Fruit fly (Drosophila melanogaster) whole organism, prepupa: ENCODE data around the gene CG13471.

ENCODE experiments used
- Blimp-1 ChIP-seq: fragments of 200-800 bp; sonication (Bioruptor generic); optimal IDR thresholded peaks from 3 replicates; lab custom pipeline; 2017; ENCODE audit warnings: missing biosample characterization, missing genetic modification characterization, mild to moderate bottlenecking, moderate library complexity, missing genetic modification reagents
- CG10631 ChIP-seq: fragments of 200-800 bp; sonication (Bioruptor generic); optimal IDR thresholded peaks from 2 replicates; lab custom pipeline; 2016; ENCODE audit warnings: missing biosample characterization, missing genetic modification characterization
- CG10669 ChIP-seq: fragments of 200-800 bp; sonication (Bioruptor generic); optimal IDR thresholded peaks from 3 replicates; lab custom pipeline; 2018; ENCODE audit warnings: missing biosample characterization, mild to moderate bottlenecking, missing genetic modification characterization, moderate library complexity
- CG11294 ChIP-seq: fragments of 200-800 bp; sonication (Bioruptor generic); IDR thresholded peaks from 2 replicates; pipeline ENCODE4 v1.3.6; 2022; ENCODE audit warnings: missing biosample characterization, missing genetic modification characterization
- CG11902 ChIP-seq: fragments of 200-800 bp; sonication (Bioruptor generic); optimal IDR thresholded peaks from 3 replicates; lab custom pipeline; 2016; ENCODE audit warnings: missing biosample characterization, missing genetic modification characterization
- CG1621 ChIP-seq: fragments of 200-800 bp; sonication (Bioruptor generic); optimal IDR thresholded peaks from 3 replicates; lab custom pipeline; 2018; ENCODE audit warnings: missing biosample characterization, mild to moderate bottlenecking, missing genetic modification characterization
- CG3032 ChIP-seq: fragments of 200-800 bp; optimal IDR thresholded peaks from 2 replicates; lab custom pipeline; 2019; ENCODE audit warnings: missing biosample characterization, mild to moderate bottlenecking, missing genetic modification characterization, moderate library complexity
- CG32006 ChIP-seq: fragments of 200-800 bp; sonication (Bioruptor generic); optimal IDR thresholded peaks from 3 replicates; lab custom pipeline; 2017; ENCODE audit warnings: missing biosample characterization, mild to moderate bottlenecking, missing genetic modification characterization
- CG3919 ChIP-seq: fragments of 200-800 bp; sonication (Bioruptor generic); optimal IDR thresholded peaks from 3 replicates; lab custom pipeline; 2016; ENCODE audit warnings: missing biosample characterization, missing genetic modification characterization
- CG6163 ChIP-seq: fragments of 200-800 bp; sonication (Bioruptor generic); IDR thresholded peaks from 3 replicates; pipeline ENCODE4 v1.3.6; 2022; ENCODE audit warnings: missing biosample characterization, missing genetic modification characterization
- CG6276 ChIP-seq: fragments of 200-800 bp; sonication (Bioruptor generic); optimal IDR thresholded peaks from 2 replicates; lab custom pipeline; 2017; ENCODE audit warnings: missing biosample characterization, mild to moderate bottlenecking, missing genetic modification characterization
- CG6792 ChIP-seq: fragments of 200-800 bp; sonication (Bioruptor generic); optimal IDR thresholded peaks from 3 replicates; lab custom pipeline; 2016; ENCODE audit warnings: missing biosample characterization, missing genetic modification characterization
- CG6854 ChIP-seq: fragments of 200-800 bp; sonication (Bioruptor generic); optimal IDR thresholded peaks from 2 replicates; lab custom pipeline; 2017; ENCODE audit warnings: missing biosample characterization, mild to moderate bottlenecking, missing genetic modification characterization
- CG8632 ChIP-seq: fragments of 200-800 bp; sonication (Bioruptor generic); optimal IDR thresholded peaks from 3 replicates; lab custom pipeline; 2016; ENCODE audit warnings: missing biosample characterization, missing genetic modification characterization
- Eip93F ChIP-seq: fragments of 200-800 bp; sonication (Bioruptor generic); optimal IDR thresholded peaks from 2 replicates; lab custom pipeline; 2016; ENCODE audit warnings: missing biosample characterization, mild to moderate bottlenecking, missing genetic modification characterization
- Ets21C ChIP-seq: fragments of 200-800 bp; sonication (Bioruptor generic); optimal IDR thresholded peaks from 3 replicates; lab custom pipeline; 2016; ENCODE audit warnings: missing biosample characterization, missing genetic modification characterization
- Ets96B ChIP-seq: fragments of 200-800 bp; optimal IDR thresholded peaks from 2 replicates; lab custom pipeline; 2019; ENCODE audit warnings: missing biosample characterization, mild to moderate bottlenecking, missing genetic modification characterization, moderate library complexity
- Gug ChIP-seq: fragments of 200-800 bp; sonication (Bioruptor generic); IDR thresholded peaks from 2 replicates; pipeline ENCODE4 v1.3.6; 2022; ENCODE audit warnings: missing biosample characterization, missing genetic modification characterization
- Hr38 ChIP-seq: sonication (Bioruptor generic); optimal IDR thresholded peaks from 2 replicates; lab custom pipeline; 2016; ENCODE audit warnings: missing biosample characterization, missing genetic modification characterization
- Hr4 ChIP-seq: fragments of 200-800 bp; sonication (Bioruptor generic); optimal IDR thresholded peaks from 3 replicates; lab custom pipeline; 2016; ENCODE audit warnings: missing biosample characterization, missing genetic modification characterization
- Sox102F ChIP-seq: fragments of 200-800 bp; sonication (Bioruptor generic); optimal IDR thresholded peaks from 2 replicates; lab custom pipeline; 2016; ENCODE audit warnings: missing biosample characterization, mild to moderate bottlenecking, missing genetic modification characterization
- Sox14 ChIP-seq: fragments of 200-800 bp; sonication (Bioruptor generic); optimal IDR thresholded peaks from 3 replicates; lab custom pipeline; 2016; ENCODE audit warnings: missing biosample characterization, missing genetic modification characterization
- Sox15 ChIP-seq: fragments of 200-800 bp; sonication (Bioruptor generic); optimal IDR thresholded peaks from 3 replicates; lab custom pipeline; 2016; ENCODE audit warnings: missing biosample characterization, missing genetic modification characterization
- achi ChIP-seq: fragments of 200-800 bp; sonication (Bioruptor generic); optimal IDR thresholded peaks from 3 replicates; lab custom pipeline; 2016; ENCODE audit warnings: missing biosample characterization, missing genetic modification characterization
- acj6 ChIP-seq: fragments of 200-800 bp; sonication (Bioruptor generic); optimal IDR thresholded peaks from 3 replicates; lab custom pipeline; 2016; ENCODE audit warnings: missing biosample characterization, missing genetic modification characterization
- cyc ChIP-seq: fragments of 200-800 bp; sonication (Bioruptor generic); optimal IDR thresholded peaks from 3 replicates; lab custom pipeline; 2016; ENCODE audit warnings: missing biosample characterization, missing genetic modification characterization
- dac ChIP-seq: fragments of 200-800 bp; sonication (Bioruptor generic); optimal IDR thresholded peaks from 2 replicates; lab custom pipeline; 2017; ENCODE audit warnings: missing biosample characterization, mild to moderate bottlenecking, missing genetic modification characterization
- dsx ChIP-seq: fragments of 200-800 bp; optimal IDR thresholded peaks from 3 replicates; lab custom pipeline; 2019; ENCODE audit warnings: missing biosample characterization, mild to moderate bottlenecking, missing genetic modification characterization, moderate library complexity; ENCODE audit not compliant: poor library complexity, severe bottlenecking
- eg ChIP-seq: fragments of 200-800 bp; sonication (Bioruptor generic); IDR thresholded peaks from 3 replicates; pipeline ENCODE4 v1.3.6; 2022; ENCODE audit warnings: missing biosample characterization, missing genetic modification characterization
- esn ChIP-seq: fragments of 200-800 bp; sonication (Bioruptor generic); optimal IDR thresholded peaks from 2 replicates; lab custom pipeline; 2016; ENCODE audit warnings: missing biosample characterization, mild to moderate bottlenecking, missing genetic modification characterization, moderate library complexity
- fd59A ChIP-seq: fragments of 200-800 bp; sonication (Bioruptor generic); optimal IDR thresholded peaks from 2 replicates; lab custom pipeline; 2017; ENCODE audit warnings: missing biosample characterization, mild to moderate bottlenecking, missing genetic modification characterization, missing genetic modification reagents
- fd85E ChIP-seq: fragments of 200-800 bp; sonication (Bioruptor generic); optimal IDR thresholded peaks from 3 replicates; lab custom pipeline; 2016; ENCODE audit warnings: missing biosample characterization, missing genetic modification characterization
- fkh ChIP-seq: fragments of 200-800 bp; sonication (Bioruptor generic); optimal IDR thresholded peaks from 3 replicates; lab custom pipeline; 2017; ENCODE audit warnings: missing biosample characterization, mild to moderate bottlenecking, missing genetic modification characterization, moderate library complexity
- lz ChIP-seq: fragments of 200-800 bp; sonication (Bioruptor generic); optimal IDR thresholded peaks from 3 replicates; lab custom pipeline; 2016; ENCODE audit warnings: missing biosample characterization, missing genetic modification characterization
- net ChIP-seq: fragments of 200-800 bp; sonication (Bioruptor generic); optimal IDR thresholded peaks from 3 replicates; lab custom pipeline; 2016; ENCODE audit warnings: missing biosample characterization, missing genetic modification characterization
- pdm3 ChIP-seq: fragments of 200-800 bp; sonication (Bioruptor generic); optimal IDR thresholded peaks from 3 replicates; lab custom pipeline; 2016; ENCODE audit warnings: missing biosample characterization, missing genetic modification characterization
- salr ChIP-seq, 2 experiments: fragments of 200-800 bp; sonication (Bioruptor generic); optimal IDR thresholded peaks; 3 replicates each; lab custom pipeline; 2016 to 2018; ENCODE audit warnings: missing biosample characterization in 2 of 2, missing genetic modification characterization in 2 of 2, mild to moderate bottlenecking in 1 of 2
- ss ChIP-seq, 2 experiments: fragments of 200-800 bp; sonication (Bioruptor generic); optimal IDR thresholded peaks; 2 replicates in 1 of 2; 3 replicates in 1 of 2; lab custom pipeline; 2017 to 2018; ENCODE audit warnings: mild to moderate bottlenecking in 2 of 2, missing biosample characterization in 2 of 2, missing genetic modification characterization in 2 of 2, moderate library complexity in 1 of 2
- svp ChIP-seq: fragments of 200-800 bp; sonication (Bioruptor generic); peaks from one replicate; lab custom pipeline; 2016; ENCODE audit warnings: missing biosample characterization, missing genetic modification characterization
- topi ChIP-seq: fragments of 200-800 bp; sonication (Bioruptor generic); optimal IDR thresholded peaks from 3 replicates; lab custom pipeline; 2016; ENCODE audit warnings: missing biosample characterization, missing genetic modification characterization
- vri ChIP-seq: fragments of 200-800 bp; sonication (Bioruptor generic); optimal IDR thresholded peaks from 3 replicates; lab custom pipeline; 2016; ENCODE audit warnings: missing biosample characterization, mild to moderate bottlenecking, missing genetic modification characterization

Gene CG13471

DNA sequence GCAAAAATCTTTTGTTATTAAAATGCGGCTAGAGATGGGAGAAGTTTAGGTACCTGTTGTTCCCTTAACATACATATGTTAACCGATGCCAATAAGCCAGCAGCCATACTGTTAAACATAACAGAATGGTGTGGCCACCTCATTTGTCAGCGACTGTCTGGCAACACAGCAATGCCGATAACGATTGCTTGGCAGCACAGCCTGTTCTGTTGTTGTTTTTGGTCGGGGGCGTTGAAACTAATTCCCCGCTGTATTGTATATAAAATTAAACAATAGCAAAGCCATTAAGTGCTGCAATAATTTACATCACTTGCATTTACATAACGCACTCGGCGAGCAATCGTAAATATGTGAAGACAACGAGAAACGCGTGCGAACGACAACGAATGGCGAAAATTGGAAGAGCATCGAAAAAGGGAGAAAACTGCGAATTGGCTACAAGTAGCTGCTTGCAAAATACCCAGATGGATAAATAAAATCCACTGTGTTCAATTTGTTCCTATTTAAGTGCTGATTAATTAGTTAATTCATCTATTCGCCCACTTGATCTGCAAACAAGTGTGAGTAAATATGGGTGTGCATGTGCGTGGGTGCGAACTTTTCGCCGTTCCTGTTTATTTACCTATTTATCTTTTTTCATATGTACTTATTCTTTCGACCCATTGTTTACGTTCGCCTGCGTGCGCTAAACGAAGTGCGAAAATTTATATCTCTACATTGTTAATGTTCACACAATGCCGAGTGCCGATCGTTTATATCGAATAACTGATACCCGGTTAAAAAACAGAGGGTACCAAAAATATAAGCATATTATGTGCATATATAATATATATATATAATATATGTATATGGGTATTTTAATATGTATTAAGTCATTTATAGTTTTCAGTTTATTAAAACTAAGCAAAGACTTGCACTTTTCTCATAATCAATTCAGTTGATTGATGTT, 28.8 kb upstream of the CG13471 start, which contains the start of the genes Tsen34 and Mgat4a:
TSS of gene Tsen34 (minus strand) at position 8 of the 949 bp plus-strand sequence.
TSS of gene Mgat4a (plus strand) at position 192 of the 949 bp plus-strand sequence.
- TF ChIP-seq CG32006 (GFP tag; lab: Kevin White, UChicago) (no peak), esn (peak; percentile 62), Hr4 (GFP tag; lab: Kevin White, UChicago) (no peak), Sox14 (peak; percentile 25), Ets21C (GFP tag; lab: Kevin White, UChicago) (peak; percentile 10), fkh (peak; percentile 97), Eip93F (GFP tag; lab: Kevin White, UChicago) (no peak), dsx (GFP tag; lab: Kevin White, UChicago) (no peak), fd59A (GFP tag; lab: Kevin White, UChicago) (no peak), net (GFP tag; lab: Kevin White, UChicago) (no peak), Blimp-1 (no peak), svp (peak; percentile 13), CG6792 (peak; percentile 48), Sox102F (GFP tag; lab: Kevin White, UChicago) (no peak), CG11902 (no peak), pdm3 (no peak), dac (GFP tag; lab: Kevin White, UChicago) (no peak), cyc (GFP tag; lab: Kevin White, UChicago) (peak; percentile 7), CG6276 (GFP tag; lab: Kevin White, UChicago) (no peak), CG8632 (GFP tag; lab: Kevin White, UChicago) (peak; percentile 55), acj6 (GFP tag; lab: Kevin White, UChicago) (peak; percentile 35), vri (peak; percentile 40), lz (peak; percentile 22), CG3032 (tag; lab: Kevin White, UChicago) (peak; percentile 8), salr (GFP tag; optimal IDR thresholded peaks at IDR 0.05; lab: Kevin White, UChicago) (no peak)

DNA sequence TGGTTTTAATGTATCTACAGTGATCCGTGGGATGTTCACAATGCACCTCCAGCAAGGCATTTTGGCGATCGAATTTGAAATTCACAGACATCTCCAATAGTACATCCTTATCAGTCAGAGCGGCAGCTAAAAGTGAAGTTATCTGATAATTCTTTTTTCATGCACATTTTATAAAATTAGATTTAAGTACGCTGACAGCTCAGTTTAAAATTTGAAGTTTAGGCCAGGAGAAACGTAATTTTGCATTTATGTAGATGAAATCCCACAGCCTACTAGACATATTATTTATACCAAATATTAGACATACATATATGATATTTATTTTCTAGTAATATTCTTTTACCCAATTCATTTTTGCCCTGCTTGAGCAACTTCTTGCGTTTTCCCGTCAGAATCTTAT, 27.6 kb upstream of the CG13471 start, which contains the start of gene Trl:
TSS of gene Trl (minus strand) at position 101 of the 400 bp plus-strand sequence.
- TF ChIP-seq Ets21C (GFP tag; lab: Kevin White, UChicago) (no peak), CG11294 (GFP tag; lab: Robert Waterston, UW) (no peak), fd85E (GFP tag; lab: Kevin White, UChicago) (no peak), cyc (GFP tag; lab: Kevin White, UChicago) (no peak), CG10669 (no peak), Hr4 (GFP tag; lab: Kevin White, UChicago) (no peak), salr (GFP tag; optimal IDR thresholded peaks at IDR 0.05; lab: Kevin White, UChicago) (no peak), Sox15 (no peak), CG8632 (GFP tag; lab: Kevin White, UChicago) (no peak), CG6854 (no peak)

DNA sequence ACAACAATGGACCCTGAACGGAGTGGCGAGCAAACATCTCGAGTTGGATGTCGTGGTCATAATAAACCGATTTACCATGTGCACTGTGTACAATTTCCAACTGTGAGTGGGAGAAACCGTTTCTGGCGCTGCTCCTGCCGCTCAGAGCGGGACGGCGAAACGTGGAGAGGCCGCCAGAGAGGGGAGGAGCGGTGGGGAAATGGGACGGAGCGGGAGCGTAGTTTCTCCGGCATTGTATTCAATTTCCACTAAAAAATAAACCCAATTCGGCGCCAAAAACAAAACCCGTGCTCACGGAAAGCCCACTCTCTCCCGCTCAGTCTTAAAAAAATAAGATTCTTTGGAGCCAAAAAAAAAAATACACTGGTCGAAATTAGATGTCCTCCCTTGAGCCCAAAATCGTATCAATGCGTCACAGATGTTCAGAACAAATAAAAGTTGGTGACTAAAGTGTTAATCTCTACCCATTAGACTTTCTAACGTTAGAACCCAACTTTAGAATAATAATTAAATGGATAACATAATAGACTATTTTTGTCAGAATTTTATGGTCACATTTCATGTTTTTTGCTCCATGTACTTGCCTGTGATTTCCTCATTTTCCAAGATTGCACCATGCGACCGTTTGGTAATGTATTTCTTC, 26.8 kb upstream of the CG13471 start:
- TF ChIP-seq Ets96B (peak; percentile 6), CG1621 (tag; lab: Kevin White, UChicago) (peak; percentile 12), achi (GFP tag; lab: Kevin White, UChicago) (peak; percentile 29), Gug (GFP tag; lab: Robert Waterston, UW) (peak; percentile 45; the same call in 1 of the 2 replicates), fkh (no peak), svp (peak; percentile 90), CG6276 (GFP tag; lab: Kevin White, UChicago) (peak; percentile 67), fd85E (GFP tag; lab: Kevin White, UChicago) (no peak), Hr4 (GFP tag; lab: Kevin White, UChicago) (peak; percentile 77), lz (peak; percentile 59), Sox15 (no peak), dac (GFP tag; lab: Kevin White, UChicago) (peak; percentile 46), dsx (GFP tag; lab: Kevin White, UChicago) (no peak), CG10631 (GFP tag; lab: Kevin White, UChicago) (peak; percentile 20), pdm3 (peak; percentile 65), CG6854 (no peak), CG6163 (GFP tag; lab: Robert Waterston, UW) (no peak; the same call in 2 of the 3 replicates), CG10669 (peak; percentile 6), ss (GFP tag; optimal IDR thresholded peaks at IDR 0.05; lab: Kevin White, UChicago) (no peak), topi (GFP tag; lab: Kevin White, UChicago) (peak; percentile 49), acj6 (GFP tag; lab: Kevin White, UChicago) (peak; percentile 49), vri (peak; percentile 45), Eip93F (GFP tag; lab: Kevin White, UChicago) (no peak), Sox102F (GFP tag; lab: Kevin White, UChicago) (peak; percentile 63), eg (GFP tag; lab: Robert Waterston, UW) (peak; percentile 59), CG3919 (GFP tag; lab: Kevin White, UChicago) (peak; percentile 58), Hr38 (GFP tag; lab: Kevin White, UChicago) (no peak), CG3032 (tag; lab: Kevin White, UChicago) (no peak)
